Fruit fly (Drosophila melanogaster) whole organism, adult: ENCODE measurements around the gene Cpr66Cb.

Experiments
- CG12768 ChIP-seq: fragments of 200-800 bp; sonication (Bioruptor generic); optimal IDR thresholded peaks from 2 replicates; lab custom pipeline; 2017; ENCODE audit warnings: missing biosample characterization, missing genetic modification characterization, mild to moderate bottlenecking, moderate library complexity, missing genetic modification reagents
- CG1620 ChIP-seq: fragments of 200-800 bp; sonication (Bioruptor generic); optimal IDR thresholded peaks from 2 replicates; lab custom pipeline; 2016; ENCODE audit warnings: missing biosample characterization, missing genetic modification characterization
- CG33017 ChIP-seq: fragments of 200-800 bp; sonication (Bioruptor generic); optimal IDR thresholded peaks from 2 replicates; lab custom pipeline; 2018; ENCODE audit warnings: missing biosample characterization, mild to moderate bottlenecking, missing genetic modification characterization, moderate library complexity
- CG7045 ChIP-seq: fragments of 200-800 bp; sonication (Bioruptor generic); optimal IDR thresholded peaks from 2 replicates; lab custom pipeline; 2017; ENCODE audit warnings: missing biosample characterization, mild to moderate bottlenecking, missing genetic modification characterization
- Clk ChIP-seq: fragments of 200-800 bp; sonication (Bioruptor generic); optimal IDR thresholded peaks from 2 replicates; lab custom pipeline; 2017; ENCODE audit warnings: missing biosample characterization, missing genetic modification characterization
- Crg-1 ChIP-seq: fragments of 200-800 bp; sonication (Bioruptor generic); optimal IDR thresholded peaks from 2 replicates; lab custom pipeline; 2016; ENCODE audit warnings: missing biosample characterization, missing genetic modification characterization
- Hr96 ChIP-seq: fragments of 200-800 bp; sonication (Bioruptor generic); optimal IDR thresholded peaks from 2 replicates; lab custom pipeline; 2016; ENCODE audit warnings: missing biosample characterization, missing genetic modification characterization
- bab1 ChIP-seq: fragments of 200-800 bp; sonication (Bioruptor generic); optimal IDR thresholded peaks from 3 replicates; lab custom pipeline; 2019; ENCODE audit warnings: missing biosample characterization, mild to moderate bottlenecking, missing genetic modification characterization, moderate library complexity
- cic ChIP-seq: fragments of 200-800 bp; sonication (Bioruptor generic); optimal IDR thresholded peaks from 2 replicates; lab custom pipeline; 2017; ENCODE audit warnings: missing biosample characterization, mild to moderate bottlenecking, missing genetic modification characterization, moderate library complexity
- pad ChIP-seq: fragments of 200-800 bp; sonication (Bioruptor generic); optimal IDR thresholded peaks from 3 replicates; lab custom pipeline; 2017; ENCODE audit warnings: missing biosample characterization, missing genetic modification characterization, mild to moderate bottlenecking, moderate library complexity, missing genetic modification reagents
- tj ChIP-seq: fragments of 200-800 bp; sonication (Bioruptor generic); optimal IDR thresholded peaks from 3 replicates; lab custom pipeline; 2017; ENCODE audit warnings: missing biosample characterization, mild to moderate bottlenecking, missing genetic modification characterization, moderate library complexity
- toe ChIP-seq: fragments of 200-800 bp; sonication (Bioruptor generic); optimal IDR thresholded peaks from 2 replicates; lab custom pipeline; 2016; ENCODE audit warnings: missing biosample characterization, missing genetic modification characterization

DNA sequence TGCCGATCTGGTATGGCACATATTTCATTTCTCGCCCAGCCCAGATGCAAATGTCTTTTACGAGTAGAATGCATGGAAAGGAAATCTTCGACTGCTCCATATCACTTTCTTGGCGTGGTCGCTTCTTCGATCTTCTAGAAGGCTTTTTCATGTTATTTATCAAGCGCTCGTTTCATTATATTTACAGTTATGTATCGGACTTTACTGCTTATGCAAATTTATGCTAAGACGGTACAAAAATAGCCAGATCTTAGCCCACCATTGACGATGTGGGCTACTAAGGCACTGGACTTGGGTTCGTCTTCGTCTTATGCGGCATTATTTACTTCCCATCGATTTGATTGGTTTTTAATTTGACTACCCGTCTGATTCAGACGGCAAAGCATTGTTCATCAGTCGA is 26.8 kb downstream of the Cpr66Cb start:
- TF ChIP-seq cic (no peak), pad (GFP tag; lab: Kevin White, UChicago) (no peak), Hr96 (GFP tag; lab: Kevin White, UChicago) (no peak), bab1 (GFP tag; lab: Kevin White, UChicago) (no peak), CG33017 (tag; lab: Kevin White, UChicago) (no peak), tj (GFP tag; lab: Kevin White, UChicago) (no peak), CG7045 (no peak), CG12768 (no peak), Crg-1 (GFP tag; lab: Kevin White, UChicago) (no peak), Clk (GFP tag; lab: Kevin White, UChicago) (no peak), toe (GFP tag; lab: Kevin White, UChicago) (no peak), CG1620 (GFP tag; lab: Kevin White, UChicago) (no peak)
